Worm (Caenorhabditis elegans) whole organism, L4/young adult: ENCODE measurements around the gene shw-3.

Source experiments
- W03F9.2 ChIP-seq: fragments of 150-350 bp; optimal IDR thresholded peaks from 2 replicates; lab custom pipeline; 2014; ENCODE audit warnings: missing biosample characterization, missing genetic modification characterization
- dao-5 ChIP-seq: sonication (generic microtip); optimal IDR thresholded peaks from 2 replicates; lab custom pipeline; 2016; ENCODE audit warnings: missing genotype, missing genetic modification characterization, moderate library complexity, missing compliant biosample characterization
- him-1 ChIP-seq: sonication (generic microtip); optimal IDR thresholded peaks from 2 replicates; lab custom pipeline; 2016; ENCODE audit warnings: missing genotype, missing genetic modification reagents, missing genetic modification characterization, missing compliant biosample characterization

ce11 chrV:12997422-12997821 lies 10.5 kb upstream of the shw-3 start, which contains the start of gene far-3:
- TF ChIP-seq him-1 (tag; lab: Kevin White, UChicago) (no peak), dao-5 (no peak), W03F9.2 (no peak)
